Worm (Caenorhabditis elegans) whole organism, young adult: ENCODE data around the gene T19B10.12.

Experiments used
- C06A6.2 ChIP-seq: fragments of 200-800 bp; sonication (Bioruptor generic); conservative IDR thresholded peaks from 2 replicates; pipeline ENCODE4 v1.3.6; 2022; ENCODE audit warnings: missing genetic modification characterization, missing compliant biosample characterization
- aptf-2 ChIP-seq: fragments of 200-800 bp; sonication (Bioruptor generic); conservative IDR thresholded peaks from 2 replicates; pipeline ENCODE4 v1.3.6; 2022; ENCODE audit warnings: missing genetic modification reagents, missing genetic modification characterization, missing compliant biosample characterization
- attf-6 ChIP-seq: fragments of 200-800 bp; sonication (Bioruptor generic); IDR thresholded peaks from 2 replicates; pipeline ENCODE4 v1.3.6; 2022; ENCODE audit warnings: missing genetic modification reagents, missing genetic modification characterization, missing compliant biosample characterization
- bed-2 ChIP-seq: fragments of 200-800 bp; sonication (Bioruptor generic); IDR thresholded peaks from 2 replicates; pipeline ENCODE4 v1.3.6; 2022; ENCODE audit warnings: missing genetic modification reagents, missing genetic modification characterization, missing compliant biosample characterization
- ccch-3 ChIP-seq: fragments of 200-800 bp; sonication (Bioruptor generic); optimal IDR thresholded peaks from 2 replicates; lab custom pipeline; 2018; ENCODE audit warnings: mild to moderate bottlenecking, missing genetic modification characterization, missing compliant biosample characterization
- ceh-27 ChIP-seq: fragments of 200-800 bp; sonication (Bioruptor generic); optimal IDR thresholded peaks from 2 replicates; lab custom pipeline; 2018; ENCODE audit warnings: mild to moderate bottlenecking, missing genetic modification characterization, moderate library complexity, missing compliant biosample characterization
- dpl-1 ChIP-seq: fragments of 150-350 bp; optimal IDR thresholded peaks from 2 replicates; lab custom pipeline; 2014; ENCODE audit warnings: missing biosample characterization, missing genetic modification reagents, missing genetic modification characterization
- efl-1 ChIP-seq: fragments of 150-350 bp; optimal IDR thresholded peaks from 2 replicates; lab custom pipeline; 2014; ENCODE audit warnings: missing biosample characterization, missing genetic modification reagents, missing genetic modification characterization
- hlh-12 ChIP-seq: sonication (generic microtip); optimal IDR thresholded peaks from 2 replicates; lab custom pipeline; 2016; ENCODE audit warnings: missing genetic modification characterization, missing compliant biosample characterization
- hrde-1 ChIP-seq: sonication (generic microtip); optimal IDR thresholded peaks from 2 replicates; lab custom pipeline; 2016; ENCODE audit warnings: missing genetic modification characterization, mild to moderate bottlenecking, missing compliant biosample characterization, moderate library complexity, missing genotype, missing genetic modification reagents, borderline replicate concordance
- lin-40 ChIP-seq: sonication (generic microtip); optimal IDR thresholded peaks from 2 replicates; lab custom pipeline; 2016; ENCODE audit warnings: missing genetic modification characterization, mild to moderate bottlenecking, missing compliant biosample characterization, missing genotype, missing genetic modification reagents
- nhr-179 ChIP-seq: sonication (generic microtip); optimal IDR thresholded peaks from 2 replicates; lab custom pipeline; 2016; ENCODE audit warnings: mild to moderate bottlenecking, missing genetic modification characterization, missing compliant biosample characterization
- unc-62 ChIP-seq: fragments of 150-350 bp; optimal IDR thresholded peaks from 2 replicates; lab custom pipeline; 2014; ENCODE audit warnings: missing biosample characterization, missing genetic modification reagents, missing genetic modification characterization
- ztf-25 ChIP-seq: fragments of 200-800 bp; sonication (Bioruptor generic); IDR thresholded peaks from 2 replicates; pipeline ENCODE4 v1.3.6; 2022; ENCODE audit warnings: missing genetic modification reagents, missing genetic modification characterization, missing compliant biosample characterization

DNA sequence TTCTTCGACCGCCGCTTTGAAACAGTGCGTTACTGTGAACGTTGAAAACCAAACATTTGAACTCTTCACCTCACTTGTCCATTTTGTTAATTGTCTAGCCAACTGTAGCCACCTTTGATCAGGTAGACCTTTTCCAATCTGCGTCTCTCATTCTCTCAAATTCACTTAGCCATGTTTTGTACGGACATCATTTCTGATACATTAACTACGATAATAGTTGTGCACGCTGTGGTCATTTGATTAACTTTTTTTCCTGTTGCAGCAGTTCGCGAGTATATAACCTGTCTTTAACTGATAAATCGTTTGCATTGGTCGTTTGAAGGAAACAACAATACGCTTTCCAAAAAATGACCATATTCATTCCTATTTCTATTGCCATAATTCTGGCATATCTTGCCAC, 33.4 kb upstream of the T19B10.12 start, which contains the start of gene cyp-29A2:
- TF ChIP-seq unc-62 (GFP tag; lab: Kevin White, UChicago): no peak
- no peak for TF ChIP-seq nhr-179 (tag; lab: Kevin White, UChicago)
- no peak for TF ChIP-seq hrde-1 (tag; lab: Kevin White, UChicago)
- no peak for TF ChIP-seq attf-6 (GFP tag; lab: Robert Waterston, UW)
- no peak for TF ChIP-seq C06A6.2
- TF ChIP-seq efl-1: no peak
- no peak for TF ChIP-seq ccch-3 (GFP tag; lab: Kevin White, UChicago)
- no peak for TF ChIP-seq ceh-27 (GFP tag; lab: Kevin White, UChicago)
- no peak for TF ChIP-seq hlh-12
- TF ChIP-seq dpl-1 (GFP tag; lab: Kevin White, UChicago): no peak
- no peak for TF ChIP-seq lin-40
- TF ChIP-seq aptf-2 (GFP tag; lab: Robert Waterston, UW): no peak
- no peak for TF ChIP-seq bed-2 (GFP tag; lab: Robert Waterston, UW)
- no peak for TF ChIP-seq ztf-25
